Worm (Caenorhabditis elegans) whole organism, L4 larva: ENCODE data around the gene btb-20.

ENCODE experiments used
- F37D6.2 ChIP-seq: sonication (generic microtip); optimal IDR thresholded peaks from 2 replicates; lab custom pipeline; 2016; ENCODE audit warnings: mild to moderate bottlenecking, missing genetic modification characterization, missing compliant biosample characterization
- F49E8.2 ChIP-seq: sonication (generic microtip); optimal IDR thresholded peaks from 2 replicates; lab custom pipeline; 2016; ENCODE audit warnings: missing compliant biosample characterization, mild to moderate bottlenecking, missing genetic modification characterization, borderline replicate concordance
- T20F7.1 ChIP-seq: fragments of 200-800 bp; sonication (Bioruptor generic); optimal IDR thresholded peaks from 2 replicates; lab custom pipeline; 2018; ENCODE audit warnings: mild to moderate bottlenecking, missing genetic modification characterization, missing compliant biosample characterization
- aly-2 ChIP-seq: sonication (generic microtip); optimal IDR thresholded peaks from 2 replicates; lab custom pipeline; 2018; ENCODE audit warnings: missing biosample characterization, missing genetic modification characterization
- ceh-44 ChIP-seq: fragments of 200-800 bp; sonication (Bioruptor generic); IDR thresholded peaks from 2 replicates; pipeline ENCODE4 v1.3.6; 2022; ENCODE audit warnings: missing genetic modification reagents, missing genetic modification characterization, missing compliant biosample characterization
- ceh-82 ChIP-seq: sonication (generic microtip); optimal IDR thresholded peaks from 2 replicates; lab custom pipeline; 2017; ENCODE audit warnings: missing biosample characterization, missing genetic modification characterization
- ctbp-1 ChIP-seq: fragments of 200-800 bp; sonication (Bioruptor generic); IDR thresholded peaks from 2 replicates; pipeline ENCODE4 v1.3.6; 2022; ENCODE audit warnings: missing genetic modification reagents, missing genetic modification characterization, missing compliant biosample characterization
- daf-8 ChIP-seq: fragments of 200-800 bp; sonication (Bioruptor generic); IDR thresholded peaks from 2 replicates; pipeline ENCODE4 v1.3.6; 2022; ENCODE audit warnings: missing genetic modification characterization, missing compliant biosample characterization
- hlh-11 ChIP-seq: fragments of 200-800 bp; sonication (Bioruptor generic); optimal IDR thresholded peaks from 2 replicates; lab custom pipeline; 2018; ENCODE audit warnings: mild to moderate bottlenecking, missing genetic modification characterization, missing compliant biosample characterization
- hmg-1.1 ChIP-seq: fragments of 200-800 bp; sonication (Bioruptor generic); IDR thresholded peaks from 2 replicates; pipeline ENCODE4 v1.3.6; 2022; ENCODE audit warnings: missing genetic modification reagents, missing genetic modification characterization, missing compliant biosample characterization
- jun-1 ChIP-seq: fragments of 150-350 bp; optimal IDR thresholded peaks from 2 replicates; lab custom pipeline; 2014; ENCODE audit warnings: missing biosample characterization, missing genetic modification reagents, missing genetic modification characterization
- lin-13 ChIP-seq: fragments of 150-350 bp; optimal IDR thresholded peaks from 2 replicates; lab custom pipeline; 2014; ENCODE audit warnings: missing biosample characterization, missing genetic modification reagents, missing genetic modification characterization
- lsy-2 ChIP-seq, 2 experiments: fragments of 150-350 bp in 1 of 2; sonication (generic microtip) in 1 of 2; optimal IDR thresholded peaks; 2 replicates each; lab custom pipeline; 2014 to 2017; ENCODE audit warnings: missing biosample characterization in 2 of 2, missing genetic modification characterization in 2 of 2
- madf-5 ChIP-seq, 2 experiments: fragments of 200-800 bp; sonication (Bioruptor generic); IDR thresholded peaks; 2 replicates each; pipeline ENCODE4 v1.3.6; 2022; ENCODE audit warnings: missing compliant biosample characterization in 2 of 2, missing genetic modification characterization in 2 of 2
- nhr-111 ChIP-seq: fragments of 200-800 bp; sonication (Bioruptor generic); optimal IDR thresholded peaks from 2 replicates; lab custom pipeline; 2018; ENCODE audit warnings: mild to moderate bottlenecking, missing genetic modification characterization, missing compliant biosample characterization
- nhr-6 ChIP-seq: fragments of 150-350 bp; optimal IDR thresholded peaks from 2 replicates; lab custom pipeline; 2014; ENCODE audit warnings: missing biosample characterization, missing genetic modification characterization
- sdz-12 ChIP-seq: fragments of 200-800 bp; sonication (Bioruptor generic); optimal IDR thresholded peaks from 2 replicates; lab custom pipeline; 2018; ENCODE audit warnings: mild to moderate bottlenecking, missing genetic modification characterization, missing compliant biosample characterization
- snpc-4 ChIP-seq: fragments of 150-350 bp; optimal IDR thresholded peaks from 2 replicates; lab custom pipeline; 2014; ENCODE audit warnings: missing biosample characterization, missing genetic modification characterization
- unc-130 ChIP-seq: sonication (generic microtip); optimal IDR thresholded peaks from 2 replicates; lab custom pipeline; 2016; ENCODE audit warnings: missing genetic modification reagents, missing genetic modification characterization, missing compliant biosample characterization
- ztf-11 ChIP-seq: fragments of 150-350 bp; optimal IDR thresholded peaks from 2 replicates; lab custom pipeline; 2014; ENCODE audit warnings: missing biosample characterization, missing genetic modification characterization

btb-20 gene

DNA sequence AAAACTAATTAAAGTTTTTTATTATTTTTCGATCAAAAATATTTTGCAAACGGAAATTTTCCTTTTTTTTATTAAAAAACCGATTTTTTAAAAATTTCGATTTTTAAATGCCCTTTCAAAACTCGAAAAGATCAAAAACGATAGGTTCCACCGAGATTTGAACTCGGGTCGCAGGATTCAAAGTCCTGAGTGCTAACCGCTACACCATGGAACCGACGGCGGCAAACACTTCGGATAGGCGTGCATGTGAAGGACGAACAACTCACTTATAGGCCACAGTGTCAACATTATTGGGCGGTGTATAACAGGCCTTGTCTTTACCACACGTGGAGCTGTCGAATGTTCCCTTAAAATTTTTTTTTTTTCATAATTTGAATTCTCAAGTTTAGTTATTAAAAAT is 48.6 kb downstream of the btb-20 start (continued):
- TF ChIP-seq snpc-4 (tag; lab: Kevin White, UChicago) (no peak), ceh-44 (no peak), jun-1 (tag; lab: Kevin White, UChicago) (no peak), nhr-111 (no peak), aly-2 (tag; lab: Kevin White, UChicago) (no peak), lsy-2 (tag; optimal IDR thresholded peaks at IDR 0.05; lab: Kevin White, UChicago) (peak in 1 of 2 experiments; percentile 16), F49E8.2 (tag; lab: Kevin White, UChicago) (no peak), ceh-82 (tag; lab: Kevin White, UChicago) (no peak), T20F7.1 (GFP tag; lab: Kevin White, UChicago) (no peak), daf-8 (GFP tag; lab: Robert Waterston, UW) (no peak), nhr-6 (tag; lab: Kevin White, UChicago) (peak; percentile 9), sdz-12 (GFP tag; lab: Kevin White, UChicago) (no peak), hlh-11 (tag; lab: Kevin White, UChicago) (no peak), madf-5 (GFP tag; IDR thresholded peaks at IDR 0.05; lab: Robert Waterston, UW) (0 out of 4 replicates have a peak, but pooled peaks of 1 of the 2 experiments have one; percentile 20), hmg-1.1 (GFP tag; lab: Robert Waterston, UW) (peak; percentile 51; the same call in 1 of the 2 replicates), ztf-11 (tag; lab: Kevin White, UChicago) (no peak), lin-13 (no peak), F37D6.2 (no peak), unc-130 (no peak), ctbp-1 (0 out of 2 replicates have a peak, but pooled peaks have one; percentile 24)
